Worm (Caenorhabditis elegans) whole organism, L2 larva: ENCODE data around the gene gmn-1.

Experiments
- C34F6.9 ChIP-seq: fragments of 150-350 bp; optimal IDR thresholded peaks from 2 replicates; lab custom pipeline; 2014; ENCODE audit warnings: missing biosample characterization, missing genetic modification characterization
- F13H6.1 ChIP-seq: sonication (generic microtip); optimal IDR thresholded peaks from 2 replicates; lab custom pipeline; 2016; ENCODE audit warnings: missing genetic modification characterization, missing compliant biosample characterization
- R02D3.7 ChIP-seq: fragments of 150-350 bp; optimal IDR thresholded peaks from 2 replicates; lab custom pipeline; 2014; ENCODE audit warnings: missing biosample characterization, missing genetic modification characterization
- Y55F3AM.14 ChIP-seq: fragments of 200-800 bp; sonication (Bioruptor generic); optimal IDR thresholded peaks from 2 replicates; lab custom pipeline; 2018; ENCODE audit warnings: mild to moderate bottlenecking, missing genetic modification characterization, missing compliant biosample characterization
- alr-1 ChIP-seq: fragments of 150-350 bp; optimal IDR thresholded peaks from 2 replicates; lab custom pipeline; 2014; ENCODE audit warnings: missing biosample characterization, missing genetic modification characterization
- aly-2 ChIP-seq: fragments of 150-350 bp; optimal IDR thresholded peaks from 2 replicates; lab custom pipeline; 2014; ENCODE audit warnings: missing biosample characterization, missing genetic modification characterization
- ama-1 ChIP-seq: fragments of 150-350 bp; optimal IDR thresholded peaks from 2 replicates; lab custom pipeline; 2018; ENCODE audit warnings: inconsistent platforms
- blmp-1 ChIP-seq: sonication (generic microtip); optimal IDR thresholded peaks from 2 replicates; lab custom pipeline; 2017; ENCODE audit warnings: missing genetic modification characterization, mild to moderate bottlenecking, missing compliant biosample characterization, antibody characterized with exemption, moderate library complexity; ENCODE audit not compliant: insufficient read depth
- ceh-16 ChIP-seq: fragments of 150-350 bp; optimal IDR thresholded peaks from 2 replicates; lab custom pipeline; 2014; ENCODE audit warnings: missing biosample characterization, missing genetic modification characterization
- dmd-4 ChIP-seq: sonication (generic microtip); optimal IDR thresholded peaks from 2 replicates; lab custom pipeline; 2017; ENCODE audit warnings: missing biosample characterization, missing genetic modification characterization
- elt-1 ChIP-seq: fragments of 150-350 bp; optimal IDR thresholded peaks from 2 replicates; lab custom pipeline; 2014; ENCODE audit warnings: missing biosample characterization, missing genetic modification characterization
- elt-3 ChIP-seq: sonication (generic microtip); optimal IDR thresholded peaks from 2 replicates; lab custom pipeline; 2017; ENCODE audit warnings: missing biosample characterization, missing genetic modification characterization
- fos-1 ChIP-seq: fragments of 150-350 bp; optimal IDR thresholded peaks from 2 replicates; lab custom pipeline; 2014; ENCODE audit warnings: missing biosample characterization, missing genetic modification characterization
- gmeb-1 ChIP-seq: fragments of 150-350 bp; optimal IDR thresholded peaks from 2 replicates; lab custom pipeline; 2014; ENCODE audit warnings: missing biosample characterization, missing genetic modification characterization
- lin-11 ChIP-seq: fragments of 150-350 bp; sonication (generic microtip); optimal IDR thresholded peaks from 2 replicates; lab custom pipeline; 2014; ENCODE audit warnings: missing biosample characterization, missing genetic modification characterization, inconsistent platforms, mixed read lengths
- lin-13 ChIP-seq: fragments of 150-350 bp; optimal IDR thresholded peaks from 2 replicates; lab custom pipeline; 2014; ENCODE audit warnings: missing biosample characterization, missing genetic modification reagents, missing genetic modification characterization
- lin-39 ChIP-seq: fragments of 150-350 bp; optimal IDR thresholded peaks from 2 replicates; lab custom pipeline; 2014; ENCODE audit warnings: missing biosample characterization, missing genetic modification reagents, missing genetic modification characterization
- lsy-2 ChIP-seq, 2 experiments: fragments of 150-350 bp in 1 of 2; sonication (generic microtip) in 1 of 2; optimal IDR thresholded peaks; 2 replicates each; lab custom pipeline; 2014 to 2017; ENCODE audit warnings: missing biosample characterization in 2 of 2, missing genetic modification characterization in 2 of 2
- mab-5 ChIP-seq: fragments of 150-350 bp; optimal IDR thresholded peaks from 2 replicates; lab custom pipeline; 2014; ENCODE audit warnings: missing biosample characterization, missing genetic modification characterization
- mdl-1 ChIP-seq, 2 experiments: fragments of 150-350 bp in 1 of 2; sonication (generic microtip) in 1 of 2; optimal IDR thresholded peaks; 2 replicates each; lab custom pipeline; 2017; ENCODE audit warnings: missing biosample characterization in 2 of 2, missing genetic modification characterization in 2 of 2
- nhr-10 ChIP-seq: sonication (generic microtip); optimal IDR thresholded peaks from 2 replicates; lab custom pipeline; 2017; ENCODE audit warnings: missing biosample characterization, missing genetic modification characterization
- nhr-12 ChIP-seq: fragments of 150-350 bp; optimal IDR thresholded peaks from 2 replicates; lab custom pipeline; 2014; ENCODE audit warnings: missing biosample characterization, missing genetic modification characterization
- nhr-21 ChIP-seq: fragments of 150-350 bp; optimal IDR thresholded peaks from 2 replicates; lab custom pipeline; 2014; ENCODE audit warnings: missing biosample characterization, missing genetic modification characterization
- nhr-23 ChIP-seq: fragments of 150-350 bp; optimal IDR thresholded peaks from 2 replicates; lab custom pipeline; 2014; ENCODE audit warnings: missing biosample characterization, missing genetic modification reagents, missing genetic modification characterization
- nhr-237 ChIP-seq: fragments of 150-350 bp; optimal IDR thresholded peaks from 2 replicates; lab custom pipeline; 2014; ENCODE audit warnings: missing biosample characterization, missing genetic modification characterization
- nhr-6 ChIP-seq: fragments of 150-350 bp; optimal IDR thresholded peaks from 2 replicates; lab custom pipeline; 2014; ENCODE audit warnings: missing biosample characterization, missing genetic modification characterization
- nhr-77 ChIP-seq: fragments of 150-350 bp; optimal IDR thresholded peaks from 2 replicates; lab custom pipeline; 2014; ENCODE audit warnings: missing biosample characterization, missing genetic modification characterization
- peb-1 ChIP-seq: fragments of 150-350 bp; optimal IDR thresholded peaks from 2 replicates; lab custom pipeline; 2014; ENCODE audit warnings: missing biosample characterization, missing genetic modification characterization
- sem-4 ChIP-seq: fragments of 150-350 bp; optimal IDR thresholded peaks from 2 replicates; lab custom pipeline; 2014; ENCODE audit warnings: missing biosample characterization, missing genetic modification reagents, missing genetic modification characterization
- skn-1 ChIP-seq: sonication (generic microtip); optimal IDR thresholded peaks from 2 replicates; lab custom pipeline; 2017; ENCODE audit warnings: missing biosample characterization, missing genetic modification characterization
- sma-3 ChIP-seq: sonication (generic microtip); optimal IDR thresholded peaks from 2 replicates; lab custom pipeline; 2016; ENCODE audit warnings: missing genetic modification reagents, missing genetic modification characterization, missing compliant biosample characterization
- sma-9 ChIP-seq, 2 experiments: fragments of 150-350 bp in 1 of 2; sonication (generic microtip) in 1 of 2; optimal IDR thresholded peaks; 2 replicates each; lab custom pipeline; 2014 to 2016; ENCODE audit warnings: missing genetic modification characterization in 2 of 2, mild to moderate bottlenecking in 1 of 2, missing biosample characterization in 1 of 2, missing compliant biosample characterization in 1 of 2, missing genetic modification reagents in 1 of 2, moderate library complexity in 1 of 2
- snpc-4 ChIP-seq: fragments of 150-350 bp; optimal IDR thresholded peaks from 2 replicates; lab custom pipeline; 2014; ENCODE audit warnings: missing biosample characterization, missing genetic modification characterization
- unc-55 ChIP-seq: fragments of 150-350 bp; sonication (generic microtip); optimal IDR thresholded peaks from 3 replicates; lab custom pipeline; 2014; ENCODE audit warnings: missing biosample characterization, missing genetic modification reagents, missing genetic modification characterization
- unc-62 ChIP-seq: fragments of 150-350 bp; optimal IDR thresholded peaks from 2 replicates; lab custom pipeline; 2014; ENCODE audit warnings: missing biosample characterization, missing genetic modification reagents, missing genetic modification characterization
- zag-1 ChIP-seq: fragments of 150-350 bp; optimal IDR thresholded peaks from 2 replicates; lab custom pipeline; 2014; ENCODE audit warnings: missing biosample characterization, missing genetic modification characterization
- ztf-11 ChIP-seq: sonication (generic microtip); optimal IDR thresholded peaks from 2 replicates; lab custom pipeline; 2017; ENCODE audit warnings: missing biosample characterization, missing genetic modification characterization

Gene gmn-1

ce11 chrIII:12198135-12198534 is 27.0 kb downstream of the gmn-1 start:
- TF ChIP-seq ama-1 (lab: Kevin White, UChicago) (no peak), unc-55 (no peak), nhr-77 (tag; lab: Kevin White, UChicago) (no peak), F13H6.1 (no peak), nhr-23 (tag; lab: Kevin White, UChicago) (no peak), ztf-11 (tag; lab: Kevin White, UChicago) (no peak), R02D3.7 (tag; lab: Kevin White, UChicago) (no peak), nhr-21 (tag; lab: Kevin White, UChicago) (no peak), elt-3 (tag; lab: Kevin White, UChicago) (no peak), peb-1 (no peak), sem-4 (tag; lab: Kevin White, UChicago) (no peak), ceh-16 (tag; lab: Kevin White, UChicago) (no peak), lin-13 (GFP tag; lab: Kevin White, UChicago) (no peak), mab-5 (no peak), alr-1 (no peak), blmp-1 (tag; lab: Kevin White, UChicago) (no peak), Y55F3AM.14 (GFP tag; lab: Kevin White, UChicago) (no peak), dmd-4 (tag; lab: Kevin White, UChicago) (no peak), skn-1 (tag; lab: Kevin White, UChicago) (no peak)

ce11 chrIII:12195991-12196390 is 29.1 kb downstream of the gmn-1 start:
- TF ChIP-seq peb-1 (no peak), fos-1 (tag; lab: Kevin White, UChicago) (no peak), ztf-11 (tag; lab: Kevin White, UChicago) (no peak), aly-2 (tag; lab: Kevin White, UChicago) (no peak), elt-1 (tag; lab: Kevin White, UChicago) (no peak), mab-5 (no peak), sem-4 (tag; lab: Kevin White, UChicago) (no peak), lin-11 (tag; lab: Kevin White, UChicago) (no peak), lin-13 (GFP tag; lab: Kevin White, UChicago) (no peak), nhr-77 (tag; lab: Kevin White, UChicago) (no peak), C34F6.9 (tag; lab: Kevin White, UChicago) (no peak), zag-1 (no peak), nhr-237 (tag; lab: Kevin White, UChicago) (no peak), mdl-1 (tag; optimal IDR thresholded peaks at IDR 0.05; lab: Kevin White, UChicago) (no peak), gmeb-1 (tag; lab: Kevin White, UChicago) (no peak), sma-9 (GFP tag; optimal IDR thresholded peaks at IDR 0.05; lab: Kevin White, UChicago) (no peak), sma-9 (tag; optimal IDR thresholded peaks at IDR 0.05; lab: Kevin White, UChicago) (no peak), lsy-2 (tag; optimal IDR thresholded peaks at IDR 0.05; lab: Kevin White, UChicago) (no peak), dmd-4 (tag; lab: Kevin White, UChicago) (no peak), sma-3 (GFP tag; lab: Kevin White, UChicago) (no peak)

DNA sequence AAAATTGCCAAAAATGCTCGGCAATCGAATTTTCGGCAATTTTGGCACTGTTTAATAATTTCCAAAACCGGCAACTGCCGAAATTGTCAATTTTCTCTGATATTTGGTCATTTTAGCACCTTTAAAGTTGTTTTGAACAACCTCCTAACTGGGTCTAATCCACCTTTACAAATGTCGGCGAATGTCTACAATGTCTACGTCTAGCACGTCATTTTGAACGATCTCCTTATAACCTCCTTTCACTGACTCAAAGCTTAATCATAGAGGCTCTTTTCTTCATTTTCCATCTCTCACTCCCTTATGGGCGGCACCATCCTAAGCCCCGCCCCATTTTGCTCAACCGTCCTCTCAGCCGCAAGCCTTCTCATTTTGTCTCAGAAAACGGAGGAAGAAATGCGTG is 30.9 kb downstream of the gmn-1 start, which contains the start of gene Y75B8A.44:
TSS of gene Y75B8A.44 (plus strand) at position 301 of the 400 bp plus-strand sequence.
- no peak for TF ChIP-seq Y55F3AM.14 (GFP tag; lab: Kevin White, UChicago)

DNA sequence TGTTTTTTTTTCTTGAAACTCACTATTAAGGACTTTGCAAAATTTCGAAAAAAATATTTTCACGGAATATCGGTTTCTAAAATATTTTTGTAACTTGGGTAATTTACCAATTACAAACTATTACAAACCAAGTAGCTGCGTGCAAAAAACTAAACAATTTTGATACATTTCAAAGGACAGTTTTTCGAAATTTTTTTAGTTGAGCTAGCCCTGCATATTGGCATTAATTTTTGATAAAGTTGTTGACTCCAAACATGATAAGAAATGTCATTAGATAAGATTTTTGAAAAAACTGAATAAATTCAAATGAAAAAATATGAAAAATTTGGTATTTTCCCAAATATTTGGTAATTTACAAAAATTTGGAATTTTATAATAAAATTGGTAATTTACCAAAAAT is 36.9 kb downstream of the gmn-1 start:
- TF ChIP-seq mab-5 = no peak
- no peak for TF ChIP-seq R02D3.7 (tag; lab: Kevin White, UChicago)
- TF ChIP-seq sma-9 (GFP tag; optimal IDR thresholded peaks at IDR 0.05; lab: Kevin White, UChicago) = no peak
- no peak for TF ChIP-seq sma-9 (tag; optimal IDR thresholded peaks at IDR 0.05; lab: Kevin White, UChicago)
- TF ChIP-seq nhr-21 (tag; lab: Kevin White, UChicago) = no peak
- no peak for TF ChIP-seq snpc-4
- TF ChIP-seq F13H6.1 = no peak
- no peak for TF ChIP-seq alr-1
- TF ChIP-seq ztf-11 (tag; lab: Kevin White, UChicago) = no peak
- TF ChIP-seq sem-4 (tag; lab: Kevin White, UChicago) = no peak
- TF ChIP-seq lin-39 (tag; lab: Kevin White, UChicago) = no peak
- no peak for TF ChIP-seq lin-13 (GFP tag; lab: Kevin White, UChicago)
- no peak for TF ChIP-seq nhr-77 (tag; lab: Kevin White, UChicago)
- TF ChIP-seq, all 48 proteins: peak for 0

DNA sequence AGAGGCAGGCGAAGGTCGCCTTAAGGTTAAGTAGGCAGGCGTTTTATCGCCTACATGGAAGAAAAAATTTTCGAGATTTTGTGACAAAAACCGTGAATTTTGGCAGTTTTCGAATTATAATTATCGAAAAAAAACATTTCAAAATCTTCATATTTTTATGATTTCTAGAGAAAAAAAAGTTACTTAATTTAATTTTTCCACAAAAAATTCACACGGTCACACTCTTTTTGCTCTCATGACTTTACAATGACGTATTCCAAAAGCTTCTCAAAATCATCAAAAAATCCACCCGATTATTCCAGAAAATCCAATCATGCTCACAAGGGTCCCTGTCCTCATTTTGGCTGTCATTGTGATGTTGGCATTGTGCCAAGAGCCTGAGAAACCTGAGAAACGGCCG is 39.0 kb downstream of the gmn-1 start, which contains the start of gene lury-1:
TSS of gene lury-1 (plus strand) at position 301 of the 400 bp plus-strand sequence.
- TF ChIP-seq ceh-16 (tag; lab: Kevin White, UChicago) (no peak), aly-2 (tag; lab: Kevin White, UChicago) (no peak), mdl-1 (tag; optimal IDR thresholded peaks at IDR 0.05; lab: Kevin White, UChicago) (no peak), nhr-10 (no peak), peb-1 (no peak), elt-1 (tag; lab: Kevin White, UChicago) (no peak), nhr-77 (tag; lab: Kevin White, UChicago) (no peak), R02D3.7 (tag; lab: Kevin White, UChicago) (no peak), nhr-12 (no peak), nhr-6 (tag; lab: Kevin White, UChicago) (no peak), unc-62 (GFP tag; lab: Kevin White, UChicago) (no peak)
